Worm (Caenorhabditis elegans) whole organism, mixed stage, embryonic: ENCODE measurements around the gene C06A12.19.
A peak's percentile ranks its signal among the peaks of the same experiment; 100 is the strongest.

Experiments used
- M03D4.4 ChIP-seq: sonication (generic microtip); optimal IDR thresholded peaks from 2 replicates; lab custom pipeline; 2017; ENCODE audit warnings: mild to moderate bottlenecking, missing genetic modification characterization, missing compliant biosample characterization
- bed-3 ChIP-seq: fragments of 200-800 bp; sonication (Bioruptor generic); optimal IDR thresholded peaks from 3 replicates; lab custom pipeline; 2018; ENCODE audit warnings: mild to moderate bottlenecking, missing genetic modification characterization, moderate library complexity, missing compliant biosample characterization
- blmp-1 ChIP-seq: fragments of 150-350 bp; optimal IDR thresholded peaks from 2 replicates; lab custom pipeline; 2014; ENCODE audit warnings: missing biosample characterization, missing genetic modification characterization
- ceh-39 ChIP-seq: fragments of 150-350 bp; optimal IDR thresholded peaks from 2 replicates; lab custom pipeline; 2014; ENCODE audit warnings: missing biosample characterization, missing genetic modification characterization
- ceh-83 ChIP-seq: fragments of 200-800 bp; sonication (Bioruptor generic); optimal IDR thresholded peaks from 2 replicates; lab custom pipeline; 2018; ENCODE audit warnings: mild to moderate bottlenecking, missing genetic modification characterization, missing compliant biosample characterization
- ces-1 ChIP-seq: fragments of 150-350 bp; optimal IDR thresholded peaks from 2 replicates; lab custom pipeline; 2014; ENCODE audit warnings: missing biosample characterization, missing genetic modification reagents, missing genetic modification characterization
- drap-1 ChIP-seq: fragments of 200-800 bp; sonication (Bioruptor generic); optimal IDR thresholded peaks from 3 replicates; lab custom pipeline; 2018; ENCODE audit warnings: mild to moderate bottlenecking, missing genetic modification characterization, missing compliant biosample characterization
- elt-3 ChIP-seq: fragments of 150-350 bp; optimal IDR thresholded peaks from 2 replicates; lab custom pipeline; 2014; ENCODE audit warnings: missing biosample characterization, missing genetic modification characterization
- ham-2 ChIP-seq: fragments of 200-800 bp; sonication (Bioruptor generic); optimal IDR thresholded peaks from 2 replicates; lab custom pipeline; 2018; ENCODE audit warnings: mild to moderate bottlenecking, missing genetic modification characterization, missing compliant biosample characterization
- hlh-1 ChIP-seq: fragments of 150-350 bp; optimal IDR thresholded peaks from 2 replicates; lab custom pipeline; 2014; ENCODE audit warnings: missing biosample characterization, missing genetic modification reagents, missing genetic modification characterization
- lin-13 ChIP-seq: fragments of 150-350 bp; optimal IDR thresholded peaks from 2 replicates; lab custom pipeline; 2014; ENCODE audit warnings: missing biosample characterization, missing genetic modification characterization
- lin-32 ChIP-seq: fragments of 200-800 bp; sonication (Bioruptor generic); optimal IDR thresholded peaks from 2 replicates; lab custom pipeline; 2018; ENCODE audit warnings: mild to moderate bottlenecking, missing genetic modification characterization, missing compliant biosample characterization
- lsy-2 ChIP-seq: fragments of 150-350 bp; optimal IDR thresholded peaks from 2 replicates; lab custom pipeline; 2014; ENCODE audit warnings: missing biosample characterization, missing genetic modification characterization
- mab-5 ChIP-seq: fragments of 150-350 bp; optimal IDR thresholded peaks from 2 replicates; lab custom pipeline; 2014; ENCODE audit warnings: missing biosample characterization, missing genetic modification characterization
- mep-1 ChIP-seq: fragments of 150-350 bp; optimal IDR thresholded peaks from 2 replicates; lab custom pipeline; 2017; ENCODE audit warnings: missing biosample characterization, missing genetic modification reagents, missing genetic modification characterization, inconsistent platforms
- mls-2 ChIP-seq: sonication (generic microtip); optimal IDR thresholded peaks from 2 replicates; lab custom pipeline; 2016; ENCODE audit warnings: mild to moderate bottlenecking, missing genetic modification characterization, moderate library complexity, missing compliant biosample characterization
- nhr-12 ChIP-seq: fragments of 150-350 bp; optimal IDR thresholded peaks from 2 replicates; lab custom pipeline; 2014; ENCODE audit warnings: missing biosample characterization, missing genetic modification characterization
- nhr-2 ChIP-seq: fragments of 150-350 bp; optimal IDR thresholded peaks from 2 replicates; lab custom pipeline; 2014; ENCODE audit warnings: missing biosample characterization, missing genetic modification characterization
- nhr-76 ChIP-seq: sonication (generic microtip); optimal IDR thresholded peaks from 2 replicates; lab custom pipeline; 2017; ENCODE audit warnings: missing biosample characterization, missing genetic modification characterization
- sem-2 ChIP-seq: fragments of 200-800 bp; sonication (Bioruptor generic); optimal IDR thresholded peaks from 2 replicates; lab custom pipeline; 2018; ENCODE audit warnings: mild to moderate bottlenecking, missing genetic modification characterization, missing compliant biosample characterization
- snpc-4 ChIP-seq: fragments of 150-350 bp; optimal IDR thresholded peaks from 2 replicates; lab custom pipeline; 2014; ENCODE audit warnings: missing biosample characterization, missing genetic modification characterization
- sptf-1 ChIP-seq: sonication (generic microtip); optimal IDR thresholded peaks from 2 replicates; lab custom pipeline; 2017; ENCODE audit warnings: mild to moderate bottlenecking, missing genetic modification characterization, moderate library complexity, missing compliant biosample characterization
- tbx-8 ChIP-seq: fragments of 200-800 bp; sonication (Bioruptor generic); optimal IDR thresholded peaks from 2 replicates; lab custom pipeline; 2018; ENCODE audit warnings: mild to moderate bottlenecking, missing genetic modification characterization, moderate library complexity, missing compliant biosample characterization
- unc-120 ChIP-seq: sonication (generic microtip); optimal IDR thresholded peaks from 2 replicates; lab custom pipeline; 2017; ENCODE audit warnings: missing genetic modification characterization, missing compliant biosample characterization; ENCODE audit not compliant: poor library complexity, severe bottlenecking
- unc-62 ChIP-seq: fragments of 150-350 bp; optimal IDR thresholded peaks from 2 replicates; lab custom pipeline; 2014; ENCODE audit warnings: missing biosample characterization, missing genetic modification reagents, missing genetic modification characterization
- zip-8 ChIP-seq: fragments of 150-350 bp; optimal IDR thresholded peaks from 2 replicates; lab custom pipeline; 2014; ENCODE audit warnings: missing biosample characterization, missing genetic modification characterization
- ztf-11 ChIP-seq: fragments of 150-350 bp; optimal IDR thresholded peaks from 2 replicates; lab custom pipeline; 2014; ENCODE audit warnings: missing biosample characterization, missing genetic modification characterization

The C06A12.19 gene

ce11 chrIV:17473034-17473433 is 33.1 kb upstream of the C06A12.19 start, which contains the start of gene gba-3:
gba-3 (plus strand) TSS chrIV:17473334.
- no peak for TF ChIP-seq unc-62 (GFP tag; lab: Kevin White, UChicago)
- TF ChIP-seq nhr-76 (tag; lab: Kevin White, UChicago), result no peak
- TF ChIP-seq ham-2 (GFP tag; lab: Kevin White, UChicago), result no peak
- no peak for TF ChIP-seq ces-1 (GFP tag; lab: Kevin White, UChicago)
- no peak for TF ChIP-seq tbx-8
- no peak for TF ChIP-seq ceh-83 (GFP tag; lab: Kevin White, UChicago)
- TF ChIP-seq M03D4.4 (tag; lab: Kevin White, UChicago), result no peak
- TF ChIP-seq lsy-2 (tag; lab: Kevin White, UChicago), result no peak
- no peak for TF ChIP-seq nhr-2 (tag; lab: Kevin White, UChicago)
- TF ChIP-seq sem-2 (GFP tag; lab: Kevin White, UChicago), result no peak

- TF ChIP-seq mab-5 (tag; lab: Kevin White, UChicago) (no peak), zip-8 (peak; percentile 12)
- TF ChIP-seq, all 35 proteins: peak for 1
Observed at ce11 chrIV:17471870-17472459, 32.1 kb upstream of the C06A12.19 start, which contains the start of gene epic-1. epic-1 (minus strand) TSS chrIV:17471920.

DNA sequence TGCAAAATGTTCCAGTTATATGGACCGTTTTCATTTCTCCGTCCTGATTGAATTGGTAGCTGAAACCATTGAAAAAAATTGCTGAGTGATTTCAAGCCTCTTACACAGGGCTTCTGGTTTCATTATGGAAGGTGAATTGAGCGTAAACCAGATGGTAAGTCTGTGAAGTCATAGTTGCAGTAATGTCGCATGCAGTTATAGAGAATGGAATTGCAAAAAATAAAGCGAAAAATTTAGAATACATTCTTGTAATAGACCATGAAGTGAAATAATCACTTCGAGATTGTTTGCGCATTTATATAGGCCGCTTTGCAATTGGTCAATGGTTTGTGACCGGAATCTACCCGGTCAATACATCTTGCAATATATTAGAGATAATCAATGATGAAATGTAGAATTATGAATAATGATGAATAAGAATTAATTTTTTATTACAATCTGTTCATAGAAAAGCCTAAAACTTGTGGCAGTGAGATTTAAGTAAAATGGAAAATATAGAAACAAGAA is 30.2 kb upstream of the C06A12.19 start, which contains the start of gene F11E6.4:
Gene F11E6.4 (minus strand): TSS at position 259 of the 507 bp plus-strand sequence.
- TF ChIP-seq sem-2 (GFP tag; lab: Kevin White, UChicago) (no peak), blmp-1 (tag; lab: Kevin White, UChicago) (no peak), unc-62 (GFP tag; lab: Kevin White, UChicago) (no peak), lin-13 (tag; lab: Kevin White, UChicago) (no peak), ceh-39 (tag; lab: Kevin White, UChicago) (no peak), hlh-1 (tag; lab: Kevin White, UChicago) (no peak), ham-2 (GFP tag; lab: Kevin White, UChicago) (no peak), lin-32 (GFP tag; lab: Kevin White, UChicago) (no peak), nhr-12 (tag; lab: Kevin White, UChicago) (no peak), ztf-11 (tag; lab: Kevin White, UChicago) (no peak), nhr-2 (tag; lab: Kevin White, UChicago) (no peak)

DNA sequence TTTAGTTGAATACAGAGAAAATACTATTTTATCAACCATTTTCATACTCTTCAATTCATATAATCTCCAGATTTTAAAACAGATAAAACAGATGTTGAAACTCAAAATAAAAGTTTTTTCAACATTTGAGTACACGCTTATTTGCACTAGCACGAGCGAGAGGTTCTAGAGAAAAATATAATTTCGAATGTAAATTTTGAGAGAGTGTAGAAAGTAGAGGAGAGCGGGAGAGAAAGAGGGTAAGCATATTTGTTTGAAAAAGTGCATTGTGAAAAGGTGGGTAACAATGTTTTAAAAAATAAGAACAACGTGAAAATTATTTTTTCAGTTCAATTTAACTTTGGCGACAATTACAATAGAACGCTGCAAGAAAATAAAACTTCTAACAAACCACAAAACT is 27.9 kb upstream of the C06A12.19 start:
- TF ChIP-seq lin-13 (tag; lab: Kevin White, UChicago) (no peak), unc-120 (tag; lab: Kevin White, UChicago) (peak; percentile 18), ces-1 (GFP tag; lab: Kevin White, UChicago) (peak; percentile 74), bed-3 (GFP tag; lab: Kevin White, UChicago) (no peak), mab-5 (tag; lab: Kevin White, UChicago) (no peak)

DNA sequence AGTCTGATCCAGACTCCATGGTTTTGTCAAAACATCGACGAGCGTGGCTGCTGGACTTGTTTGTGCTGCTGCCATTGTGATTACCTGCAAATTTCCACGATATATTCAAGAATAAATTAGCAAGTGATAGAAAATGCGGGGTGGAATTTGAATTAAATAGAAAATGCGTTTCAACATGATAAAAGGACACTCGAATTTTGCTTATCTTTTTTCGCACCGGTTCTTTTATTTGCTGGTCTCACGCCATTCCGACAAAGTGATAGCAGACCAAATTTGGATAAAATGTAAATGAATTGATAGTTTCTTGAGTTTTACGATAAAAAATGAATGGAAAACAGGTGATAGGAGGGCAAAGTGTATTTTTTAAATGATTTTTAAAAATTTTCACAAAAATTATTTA is 27.4 kb upstream of the C06A12.19 start, which contains the start of gene elo-2:
Gene elo-2 (minus strand): TSS at position 84 of the 400 bp plus-strand sequence.
- TF ChIP-seq snpc-4 (no peak), lsy-2 (tag; lab: Kevin White, UChicago) (no peak), bed-3 (GFP tag; lab: Kevin White, UChicago) (no peak), unc-120 (tag; lab: Kevin White, UChicago) (no peak), sem-2 (GFP tag; lab: Kevin White, UChicago) (no peak), blmp-1 (tag; lab: Kevin White, UChicago) (no peak), mep-1 (no peak), nhr-76 (tag; lab: Kevin White, UChicago) (no peak), lin-32 (GFP tag; lab: Kevin White, UChicago) (no peak), ces-1 (GFP tag; lab: Kevin White, UChicago) (no peak), elt-3 (no peak), mls-2 (tag; lab: Kevin White, UChicago) (no peak), nhr-2 (tag; lab: Kevin White, UChicago) (no peak), ham-2 (GFP tag; lab: Kevin White, UChicago) (no peak), unc-62 (GFP tag; lab: Kevin White, UChicago) (no peak), sptf-1 (no peak), drap-1 (GFP tag; lab: Kevin White, UChicago) (no peak), zip-8 (no peak), ceh-39 (tag; lab: Kevin White, UChicago) (no peak)
